Fruit fly (Drosophila melanogaster): ENCODE results near the gene larp.

Gene larp

dm6 chr3R:28336046-28336771 is at the start of gene larp (continued):
- TF ChIP-seq CG13296 (GFP tag; optimal IDR thresholded peaks at IDR 0.05) = peak; percentile 38
- peak; percentile 19 for TF ChIP-seq btn (GFP tag; optimal IDR thresholded peaks at IDR 0.05)
- peak; percentile 67 for TF ChIP-seq CG2712 (tag; optimal IDR thresholded peaks at IDR 0.05)
- 0 out of 2 replicates have a peak, but pooled peaks have one; percentile 51 for TF ChIP-seq Poxn (GFP tag; IDR thresholded peaks at IDR 0.05)
- TF ChIP-seq gro (GFP tag; optimal IDR thresholded peaks at IDR 0.05) = peak; percentile 74
- peak; percentile 40 for TF ChIP-seq CG12744 (GFP tag; optimal IDR thresholded peaks at IDR 0.05)
- TF ChIP-seq ATbp (GFP tag; optimal IDR thresholded peaks at IDR 0.05) = no peak
- TF ChIP-seq danr (GFP tag; IDR thresholded peaks at IDR 0.05) = no peak
- TF ChIP-seq nmo (GFP tag; optimal IDR thresholded peaks at IDR 0.05) = peak; percentile 80
- TF ChIP-seq aop (GFP tag; IDR thresholded peaks at IDR 0.05) = peak; percentile 31; the same call in 1 of the 2 replicates
- TF ChIP-seq CG12299 (tag; optimal IDR thresholded peaks at IDR 0.05) = peak; percentile 6
- peak; percentile 32 for TF ChIP-seq caup (GFP tag; optimal IDR thresholded peaks at IDR 0.05; ENCODE audit: severe bottlenecking)
- peak; percentile 55; the same call in 1 of the 2 replicates for TF ChIP-seq Rx (GFP tag; IDR thresholded peaks at IDR 0.05)
- peak; percentile 64 for TF ChIP-seq H15 (GFP tag; IDR thresholded peaks at IDR 0.05)
- peak; percentile 16 for TF ChIP-seq CG7928 (GFP tag; optimal IDR thresholded peaks at IDR 0.05)
- no peak for TF ChIP-seq Tbp (GFP tag; optimal IDR thresholded peaks at IDR 0.05)
- TF ChIP-seq CG10274 (GFP tag; optimal IDR thresholded peaks at IDR 0.05) = no peak
- peak; percentile 42; the same call in 1 of the 2 replicates for TF ChIP-seq CG31441 (GFP tag; IDR thresholded peaks at IDR 0.05)
- no peak for TF ChIP-seq scrt (GFP tag; optimal IDR thresholded peaks at IDR 0.05)
- peak; percentile 55 for TF ChIP-seq Sox100B (GFP tag; optimal IDR thresholded peaks at IDR 0.05)
- peak; percentile 3 for TF ChIP-seq CG3163 (GFP tag; optimal IDR thresholded peaks at IDR 0.05)
- TF ChIP-seq CTCF (GFP tag; optimal IDR thresholded peaks at IDR 0.05) = no peak
- peak; percentile 51 for TF ChIP-seq CG17359 (tag; optimal IDR thresholded peaks at IDR 0.05)
- peak; percentile 68 for TF ChIP-seq B-H1 (GFP tag; IDR thresholded peaks at IDR 0.05)
- TF ChIP-seq cas (GFP tag; IDR thresholded peaks at IDR 0.05) = peak; percentile 48; the same call in 1 of the 2 replicates
- TF ChIP-seq CG15479 (GFP tag; optimal IDR thresholded peaks at IDR 0.05) = peak; percentile 93
- peak; percentile 80 for TF ChIP-seq CG14441 (GFP tag; IDR thresholded peaks at IDR 0.05)
- no peak for TF ChIP-seq salm (tag; optimal IDR thresholded peaks at IDR 0.05)
- peak; percentile 51 for TF ChIP-seq CG18262 (tag; optimal IDR thresholded peaks at IDR 0.05)
- peak; percentile 77 for TF ChIP-seq mam (GFP tag; optimal IDR thresholded peaks at IDR 0.05)
- TF ChIP-seq HLH54F (GFP tag; optimal IDR thresholded peaks at IDR 0.05) = peak; percentile 67
- peak; percentile 11 for TF ChIP-seq Asciz (GFP tag; optimal IDR thresholded peaks at IDR 0.05)
- peak; percentile 68 for TF ChIP-seq CG10366 (GFP tag; IDR thresholded peaks at IDR 0.05)
- TF ChIP-seq zfh1 (GFP tag; IDR thresholded peaks at IDR 0.05) = peak; percentile 73; the same call in 2 of the 3 replicates
- no peak for TF ChIP-seq CG31365 (tag; optimal IDR thresholded peaks at IDR 0.05)
- TF ChIP-seq kay (GFP tag; optimal IDR thresholded peaks at IDR 0.05) = peak; percentile 40
- TF ChIP-seq gsb (GFP tag; IDR thresholded peaks at IDR 0.05) = no peak
- no peak for TF ChIP-seq Hr78 (GFP tag; optimal IDR thresholded peaks at IDR 0.05)
- peak; percentile 36 for TF ChIP-seq Meics (GFP tag; optimal IDR thresholded peaks at IDR 0.05)
- TF ChIP-seq CG15073 (GFP tag; optimal IDR thresholded peaks at IDR 0.05) = no peak
- peak; percentile 70 for TF ChIP-seq pho (GFP tag; optimal IDR thresholded peaks at IDR 0.05)
- TF ChIP-seq Aef1 (GFP tag; IDR thresholded peaks at IDR 0.05) = peak; percentile 44; the same call in 2 of the 3 replicates
- TF ChIP-seq dm (GFP tag; optimal IDR thresholded peaks at IDR 0.05) = peak; percentile 87
- TF ChIP-seq CG16813 (GFP tag; IDR thresholded peaks at IDR 0.05; ENCODE audit: partially characterized antibody) = peak; percentile 97
- no peak for TF ChIP-seq jing (GFP tag; optimal IDR thresholded peaks at IDR 0.05)
- peak; percentile 37 for TF ChIP-seq CHES-1-like (GFP tag; optimal IDR thresholded peaks at IDR 0.05)
- TF ChIP-seq CrebB (tag; optimal IDR thresholded peaks at IDR 0.05) = no peak
- no peak for TF ChIP-seq Lim3 (GFP tag; IDR thresholded peaks at IDR 0.05)
- TF ChIP-seq gcm2 (GFP tag; optimal IDR thresholded peaks at IDR 0.05) = no peak
- TF ChIP-seq Elba2 (GFP tag; optimal IDR thresholded peaks at IDR 0.05) = no peak

Data from whole organism, embryonic.